Worm (Caenorhabditis elegans) whole organism, midembryonic: ENCODE results near the gene npp-16.

ENCODE experiments used
- cog-1 ChIP-seq: sonication (generic microtip); optimal IDR thresholded peaks from 2 replicates; lab custom pipeline; 2016; ENCODE audit warnings: missing genetic modification characterization, missing compliant biosample characterization
- flt-1 ChIP-seq: fragments of 200-800 bp; sonication (Bioruptor generic); IDR thresholded peaks from 2 replicates; pipeline ENCODE4 v1.3.6; 2022; ENCODE audit warnings: missing genetic modification characterization, missing compliant biosample characterization
- med-1 ChIP-seq: sonication (generic microtip); optimal IDR thresholded peaks from 2 replicates; lab custom pipeline; 2017; ENCODE audit warnings: missing genetic modification characterization, mild to moderate bottlenecking, missing compliant biosample characterization, antibody characterized with exemption, missing genetic modification reagents; ENCODE audit not compliant: insufficient read depth
- ref-1 ChIP-seq: fragments of 200-800 bp; sonication (Bioruptor generic); conservative IDR thresholded peaks from 2 replicates; pipeline ENCODE4 v1.3.6; 2022; ENCODE audit warnings: missing genetic modification reagents, missing genetic modification characterization, missing compliant biosample characterization
- ztf-29 ChIP-seq: fragments of 200-800 bp; sonication (Bioruptor generic); IDR thresholded peaks from 2 replicates; pipeline ENCODE4 v1.3.6; 2022; ENCODE audit warnings: missing genetic modification reagents, missing genetic modification characterization, missing compliant biosample characterization

ce11 chrIII:11946062-11946749 is 30.5 kb downstream of the npp-16 start:
- no peak for TF ChIP-seq med-1 (GFP tag; lab: Kevin White, UChicago)
- peak; percentile 76 for TF ChIP-seq flt-1 (GFP tag; lab: Robert Waterston, UW)
- TF ChIP-seq ztf-29 (GFP tag; lab: Robert Waterston, UW), result peak; percentile 22; the same call in 1 of the 2 replicates
- TF ChIP-seq cog-1 (tag; lab: Kevin White, UChicago), result peak; percentile 10
- no peak for TF ChIP-seq ref-1 (GFP tag; lab: Robert Waterston, UW)
